Fruit fly (Drosophila melanogaster) whole organism, embryonic: Measurements from ENCODE around the gene CycG.
A peak's percentile ranks its signal among the peaks of the same experiment; 100 is the strongest.

Experiments used
- BtbVII ChIP-seq: fragments of 200-800 bp; sonication (Bioruptor generic); optimal IDR thresholded peaks from 3 replicates; lab custom pipeline; 2017; ENCODE audit warnings: missing biosample characterization, mild to moderate bottlenecking, missing genetic modification characterization
- CG10959 ChIP-seq: fragments of 200-800 bp; sonication (Bioruptor generic); IDR thresholded peaks from 2 replicates; pipeline ENCODE4 v1.3.6; 2022; ENCODE audit warnings: missing biosample characterization, missing genetic modification characterization
- CG10979 ChIP-seq: fragments of 200-800 bp; sonication (Bioruptor generic); optimal IDR thresholded peaks from 2 replicates; lab custom pipeline; 2018; ENCODE audit warnings: missing biosample characterization, mild to moderate bottlenecking, missing genetic modification characterization, moderate library complexity
- CG13287 ChIP-seq: fragments of 200-800 bp; sonication (Bioruptor generic); IDR thresholded peaks from 2 replicates; pipeline ENCODE4 v1.3.6; 2022; ENCODE audit warnings: missing biosample characterization, missing genetic modification characterization; ENCODE audit not compliant: partially characterized antibody
- CG13775 ChIP-seq: fragments of 200-800 bp; sonication (Bioruptor generic); optimal IDR thresholded peaks from 3 replicates; lab custom pipeline; 2017; ENCODE audit warnings: missing biosample characterization, mild to moderate bottlenecking, missing genetic modification characterization
- CG14441 ChIP-seq: fragments of 200-800 bp; sonication (Bioruptor generic); IDR thresholded peaks from 2 replicates; pipeline ENCODE4 v1.3.6; 2022; ENCODE audit warnings: missing biosample characterization, missing genetic modification characterization
- CG15696 ChIP-seq: fragments of 200-800 bp; sonication (Bioruptor generic); optimal IDR thresholded peaks from 2 replicates; lab custom pipeline; 2019; ENCODE audit warnings: missing biosample characterization, mild to moderate bottlenecking, missing genetic modification characterization, moderate library complexity
- CG16863 ChIP-seq: fragments of 200-800 bp; sonication (Bioruptor generic); optimal IDR thresholded peaks from 3 replicates; lab custom pipeline; 2016; ENCODE audit warnings: missing biosample characterization, missing genetic modification characterization
- CG17359 ChIP-seq: fragments of 200-800 bp; sonication (Bioruptor generic); optimal IDR thresholded peaks from 3 replicates; lab custom pipeline; 2018; ENCODE audit warnings: missing biosample characterization, mild to moderate bottlenecking, missing genetic modification characterization, moderate library complexity
- CG18262 ChIP-seq: fragments of 200-800 bp; optimal IDR thresholded peaks from 3 replicates; lab custom pipeline; 2019; ENCODE audit warnings: missing biosample characterization, mild to moderate bottlenecking, missing genetic modification characterization, moderate library complexity
- CG18476 ChIP-seq: fragments of 200-800 bp; sonication (Bioruptor generic); optimal IDR thresholded peaks from 2 replicates; lab custom pipeline; 2016; ENCODE audit warnings: missing biosample characterization, mild to moderate bottlenecking, missing genetic modification characterization
- CG31441 ChIP-seq: fragments of 200-800 bp; sonication (Bioruptor generic); IDR thresholded peaks from 2 replicates; pipeline ENCODE4 v1.3.6; 2022; ENCODE audit warnings: missing biosample characterization, missing genetic modification characterization
- CG4328 ChIP-seq: fragments of 200-800 bp; sonication (Bioruptor generic); optimal IDR thresholded peaks from 3 replicates; lab custom pipeline; 2017; ENCODE audit warnings: missing biosample characterization, missing genetic modification reagents, missing genetic modification characterization
- CG4360 ChIP-seq: fragments of 200-800 bp; sonication (Bioruptor generic); IDR thresholded peaks from 2 replicates; pipeline ENCODE4 v1.3.6; 2022; ENCODE audit warnings: missing biosample characterization, missing genetic modification characterization
- CG5245 ChIP-seq: fragments of 200-800 bp; sonication (Bioruptor generic); optimal IDR thresholded peaks from 3 replicates; lab custom pipeline; 2016; ENCODE audit warnings: missing biosample characterization, missing genetic modification characterization
- CG6175 ChIP-seq: fragments of 200-800 bp; sonication (Bioruptor generic); IDR thresholded peaks from 3 replicates; pipeline ENCODE4 v1.3.6; 2022; ENCODE audit warnings: missing biosample characterization, missing genetic modification characterization
- CG6683 ChIP-seq: fragments of 200-800 bp; sonication (Bioruptor generic); optimal IDR thresholded peaks from 2 replicates; lab custom pipeline; 2017; ENCODE audit warnings: missing biosample characterization, mild to moderate bottlenecking, missing genetic modification characterization, missing genetic modification reagents
- CG7745 ChIP-seq: fragments of 200-800 bp; sonication (Bioruptor generic); optimal IDR thresholded peaks from 2 replicates; lab custom pipeline; 2018; ENCODE audit warnings: missing biosample characterization, mild to moderate bottlenecking, missing genetic modification characterization, moderate library complexity
- CHES-1-like ChIP-seq: fragments of 200-800 bp; sonication (Bioruptor generic); optimal IDR thresholded peaks from 2 replicates; lab custom pipeline; 2016; ENCODE audit warnings: missing biosample characterization, missing genetic modification characterization
- CrebB ChIP-seq: fragments of 200-800 bp; sonication (Bioruptor generic); optimal IDR thresholded peaks from 3 replicates; lab custom pipeline; 2018; ENCODE audit warnings: missing biosample characterization, mild to moderate bottlenecking, missing genetic modification characterization
- Doc3 ChIP-seq: fragments of 200-800 bp; sonication (Bioruptor generic); IDR thresholded peaks from 3 replicates; pipeline ENCODE4 v1.3.6; 2022; ENCODE audit warnings: missing biosample characterization, missing genetic modification characterization; ENCODE audit not compliant: partially characterized antibody
- Fer1 ChIP-seq: fragments of 200-800 bp; sonication (Bioruptor generic); optimal IDR thresholded peaks from 2 replicates; lab custom pipeline; 2017; ENCODE audit warnings: missing biosample characterization, mild to moderate bottlenecking, missing genetic modification characterization
- HHEX ChIP-seq: fragments of 200-800 bp; sonication (Bioruptor generic); optimal IDR thresholded peaks from 3 replicates; lab custom pipeline; 2017; ENCODE audit warnings: missing biosample characterization, mild to moderate bottlenecking, missing genetic modification characterization, missing genetic modification reagents
- Hsf ChIP-seq: fragments of 200-800 bp; sonication (Bioruptor generic); optimal IDR thresholded peaks from 3 replicates; lab custom pipeline; 2016; ENCODE audit warnings: missing biosample characterization, missing genetic modification characterization
- Meics ChIP-seq: fragments of 200-800 bp; sonication (Bioruptor generic); optimal IDR thresholded peaks from 2 replicates; lab custom pipeline; 2017; ENCODE audit warnings: missing biosample characterization, mild to moderate bottlenecking, missing genetic modification characterization
- NC2β ChIP-seq: fragments of 200-800 bp; sonication (Bioruptor generic); optimal IDR thresholded peaks from 2 replicates; lab custom pipeline; 2016; ENCODE audit warnings: missing biosample characterization, missing genetic modification characterization
- Pdp1 ChIP-seq, 2 experiments: fragments of 200-800 bp; sonication (Bioruptor generic); optimal IDR thresholded peaks; 3 replicates each; lab custom pipeline; 2016; ENCODE audit warnings: missing biosample characterization in 2 of 2, missing genetic modification characterization in 2 of 2, mild to moderate bottlenecking in 1 of 2, moderate library complexity in 1 of 2
- Spps ChIP-seq: fragments of 200-800 bp; sonication (Bioruptor generic); optimal IDR thresholded peaks from 2 replicates; lab custom pipeline; 2018; ENCODE audit warnings: missing biosample characterization, mild to moderate bottlenecking, missing genetic modification characterization
- Stat92E ChIP-seq, 3 experiments: fragments of >200 bp in 2 of 3; fragments of 200-800 bp in 1 of 3; sonication (Bioruptor generic) in 1 of 3; optimal IDR thresholded peaks; 2 replicates each; lab custom pipeline; 2017 to 2019; ENCODE audit warnings: missing biosample characterization in 3 of 3, missing genetic modification characterization in 3 of 3, mild to moderate bottlenecking in 1 of 3, moderate library complexity in 1 of 3
- bbx ChIP-seq: fragments of 200-800 bp; sonication (Bioruptor generic); IDR thresholded peaks from 2 replicates; pipeline ENCODE4 v1.3.6; 2022; ENCODE audit warnings: missing biosample characterization, missing genetic modification characterization; ENCODE audit not compliant: partially characterized antibody
- chm ChIP-seq: fragments of 200-800 bp; sonication (Bioruptor generic); IDR thresholded peaks from 2 replicates; pipeline ENCODE4 v1.3.6; 2022; ENCODE audit warnings: missing biosample characterization, missing genetic modification characterization
- dm ChIP-seq: fragments of 200-800 bp; sonication (Bioruptor generic); optimal IDR thresholded peaks from 3 replicates; lab custom pipeline; 2016; ENCODE audit warnings: missing biosample characterization, missing genetic modification characterization
- emc ChIP-seq: fragments of 200-800 bp; sonication (Bioruptor generic); optimal IDR thresholded peaks from 2 replicates; lab custom pipeline; 2016; ENCODE audit warnings: missing biosample characterization, missing genetic modification characterization
- exex ChIP-seq: fragments of 200-800 bp; sonication (Bioruptor generic); optimal IDR thresholded peaks from 4 replicates; lab custom pipeline; 2018; ENCODE audit warnings: missing biosample characterization, mild to moderate bottlenecking, missing genetic modification characterization, moderate library complexity
- fd3F ChIP-seq: fragments of 200-800 bp; sonication (Bioruptor generic); optimal IDR thresholded peaks from 2 replicates; lab custom pipeline; 2018; ENCODE audit warnings: missing biosample characterization, mild to moderate bottlenecking, missing genetic modification characterization, moderate library complexity
- gsb ChIP-seq: fragments of 200-800 bp; sonication (Bioruptor generic); IDR thresholded peaks from 2 replicates; pipeline ENCODE4 v1.3.6; 2022; ENCODE audit warnings: missing biosample characterization, missing genetic modification characterization
- gt ChIP-seq: fragments of 200-800 bp; sonication (Bioruptor generic); IDR thresholded peaks from 2 replicates; pipeline ENCODE4 v1.3.6; 2022; ENCODE audit warnings: missing biosample characterization, missing genetic modification characterization
- ham ChIP-seq: fragments of 200-800 bp; sonication (Bioruptor generic); IDR thresholded peaks from 2 replicates; pipeline ENCODE4 v1.3.6; 2022; ENCODE audit warnings: missing biosample characterization, missing genetic modification characterization
- jing ChIP-seq: fragments of 200-800 bp; sonication (Bioruptor generic); optimal IDR thresholded peaks from 2 replicates; lab custom pipeline; 2018; ENCODE audit warnings: missing biosample characterization, mild to moderate bottlenecking, missing genetic modification characterization
- knrl ChIP-seq: fragments of 200-800 bp; sonication (Bioruptor generic); IDR thresholded peaks from 3 replicates; pipeline ENCODE4 v1.3.6; 2022; ENCODE audit warnings: missing biosample characterization, missing genetic modification characterization; ENCODE audit not compliant: partially characterized antibody
- lilli ChIP-seq: fragments of 200-800 bp; sonication (Bioruptor generic); optimal IDR thresholded peaks from 3 replicates; lab custom pipeline; 2016; ENCODE audit warnings: missing biosample characterization, missing genetic modification characterization
- odd ChIP-seq: fragments of 200-800 bp; sonication (Bioruptor generic); optimal IDR thresholded peaks from 2 replicates; lab custom pipeline; 2017; ENCODE audit warnings: missing biosample characterization, mild to moderate bottlenecking, missing genetic modification characterization
- pan ChIP-seq, 4 experiments: fragments of >200 bp in 3 of 4; fragments of 200-800 bp in 1 of 4; sonication (Bioruptor generic) in 1 of 4; optimal IDR thresholded peaks in 3 of 4; IDR thresholded peaks in 1 of 4; 2 replicates each; pipeline versions ENCODE4 v1.3.6 to Lab custom; 2017 to 2022; ENCODE audit warnings: missing biosample characterization in 2 of 4, missing genetic modification characterization in 2 of 4, mixed read lengths in 1 of 4
- pfk ChIP-seq: fragments of 200-800 bp; sonication (Bioruptor generic); optimal IDR thresholded peaks from 2 replicates; lab custom pipeline; 2018; ENCODE audit warnings: missing biosample characterization, mild to moderate bottlenecking, missing genetic modification characterization, moderate library complexity
- sens-2 ChIP-seq: fragments of 200-800 bp; sonication (Bioruptor generic); IDR thresholded peaks from 2 replicates; pipeline ENCODE4 v1.3.6; 2022; ENCODE audit warnings: missing biosample characterization, missing genetic modification characterization
- sisA ChIP-seq: fragments of 200-800 bp; sonication (Bioruptor generic); IDR thresholded peaks from 2 replicates; pipeline ENCODE4 v1.3.6; 2022; ENCODE audit warnings: missing biosample characterization, missing genetic modification characterization
- sug ChIP-seq: fragments of 200-800 bp; optimal IDR thresholded peaks from 2 replicates; lab custom pipeline; 2019; ENCODE audit warnings: missing biosample characterization, mild to moderate bottlenecking, missing genetic modification characterization, moderate library complexity
- unc-4 ChIP-seq: fragments of 200-800 bp; sonication (Bioruptor generic); IDR thresholded peaks from 2 replicates; pipeline ENCODE4 v1.3.6; 2022; ENCODE audit warnings: missing biosample characterization, missing genetic modification characterization; ENCODE audit not compliant: partially characterized antibody
- zen ChIP-seq: fragments of 200-800 bp; sonication (Bioruptor generic); optimal IDR thresholded peaks from 3 replicates; lab custom pipeline; 2018; ENCODE audit warnings: missing biosample characterization, mild to moderate bottlenecking, missing genetic modification characterization, moderate library complexity

CycG gene

DNA sequence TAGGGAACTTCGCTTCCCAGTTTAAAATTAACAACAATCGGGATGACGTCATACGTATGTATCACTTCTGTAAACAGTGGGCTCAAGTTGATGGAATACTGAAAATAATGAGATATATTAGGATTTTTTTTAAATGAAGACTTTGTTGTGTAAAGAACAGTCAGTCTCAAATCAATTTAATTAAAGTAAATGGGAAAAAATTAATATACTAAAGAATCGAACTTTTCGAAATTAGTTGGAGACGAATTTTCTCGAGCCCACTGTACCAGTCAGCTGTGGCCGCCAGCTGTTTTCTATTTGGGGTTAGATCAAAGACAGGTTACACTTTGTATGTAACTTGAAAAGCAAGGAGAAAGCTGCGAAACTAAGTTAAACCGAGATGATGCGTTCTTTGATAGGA, 24.1 kb downstream of the CycG start, which contains the start of gene CG1635 (continued):
- TF ChIP-seq knrl (GFP tag; lab: Robert Waterston, UW) (peak; percentile 55), CG6175 (GFP tag; lab: Robert Waterston, UW) (peak; percentile 98), CG13287 (peak; percentile 84), pan (optimal IDR thresholded peaks at IDR 0.05; lab: Kevin White, UChicago) (no peak), pan (GFP tag; optimal IDR thresholded peaks at IDR 0.05 in 1 of 2, IDR thresholded peaks at IDR 0.05 in 1 of 2) (peak in 1 of 2 experiments; percentile 100), Pdp1 (GFP tag; optimal IDR thresholded peaks at IDR 0.05; lab: Kevin White, UChicago) (peak; percentile 91 to 95), Meics (peak; percentile 99), sens-2 (peak; percentile 99), sisA (GFP tag; lab: Robert Waterston, UW) (peak; percentile 97), HHEX (GFP tag; lab: Kevin White, UChicago) (peak; percentile 99), odd (GFP tag; lab: Kevin White, UChicago) (peak; percentile 100), CG10959 (GFP tag; lab: Robert Waterston, UW) (peak; percentile 96), CG4328 (GFP tag; lab: Kevin White, UChicago) (peak; percentile 99), jing (GFP tag; lab: Kevin White, UChicago) (peak; percentile 97), CHES-1-like (GFP tag; lab: Kevin White, UChicago) (peak; percentile 98), exex (tag; lab: Kevin White, UChicago) (peak; percentile 98), Fer1 (GFP tag; lab: Kevin White, UChicago) (peak; percentile 100), CG7745 (tag; lab: Kevin White, UChicago) (peak; percentile 96), CG15696 (tag; lab: Kevin White, UChicago) (peak; percentile 98), gt (GFP tag; lab: Robert Waterston, UW) (peak; percentile 97), ham (GFP tag; lab: Robert Waterston, UW) (peak; percentile 98), bbx (GFP tag; lab: Robert Waterston, UW) (peak; percentile 49), chm (GFP tag; lab: Robert Waterston, UW) (peak; percentile 99), Stat92E (GFP tag; optimal IDR thresholded peaks at IDR 0.05; lab: Kevin White, UChicago) (peak in 1 of 3 experiments; percentile 90), Hsf (GFP tag; lab: Kevin White, UChicago) (peak; percentile 99), Spps (tag; lab: Kevin White, UChicago) (peak; percentile 100), CG5245 (GFP tag; lab: Kevin White, UChicago) (peak; percentile 97), CG31441 (GFP tag; lab: Robert Waterston, UW) (peak; percentile 100), lilli (GFP tag; lab: Kevin White, UChicago) (peak; percentile 99), CG18476 (GFP tag; lab: Kevin White, UChicago) (peak; percentile 99), CG16863 (GFP tag; lab: Kevin White, UChicago) (peak; percentile 98), fd3F (GFP tag; lab: Kevin White, UChicago) (peak; percentile 99), unc-4 (GFP tag; lab: Robert Waterston, UW) (0 out of 2 replicates have a peak, but pooled peaks have one; percentile 45), Doc3 (GFP tag; lab: Robert Waterston, UW) (peak; percentile 44; the same call in 1 of the 3 replicates), gsb (GFP tag; lab: Robert Waterston, UW) (peak; percentile 99), CrebB (tag; lab: Kevin White, UChicago) (peak; percentile 99), emc (GFP tag; lab: Kevin White, UChicago) (peak; percentile 96), NC2β (GFP tag; lab: Kevin White, UChicago) (peak; percentile 97), CG17359 (peak; percentile 100), sug (tag; lab: Kevin White, UChicago) (peak; percentile 99), CG18262 (peak; percentile 100), dm (GFP tag; lab: Kevin White, UChicago) (peak; percentile 97), CG4360 (GFP tag; lab: Robert Waterston, UW) (peak; percentile 92), BtbVII (GFP tag; lab: Kevin White, UChicago) (peak; percentile 100), pfk (GFP tag; lab: Kevin White, UChicago) (peak; percentile 82), CG6683 (GFP tag; lab: Kevin White, UChicago) (peak; percentile 98), zen (peak; percentile 99), CG14441 (peak; percentile 99), CG10979 (peak; percentile 99), CG13775 (GFP tag; lab: Kevin White, UChicago) (peak; percentile 99)
